Worm (Caenorhabditis elegans) whole organism, L4 larva: ENCODE measurements around the gene str-181.
A peak's percentile ranks its signal among the peaks of the same experiment; 100 is the strongest.

Source experiments
- D1046.2 ChIP-seq: fragments of 200-800 bp; sonication (Bioruptor generic); IDR thresholded peaks from 2 replicates; pipeline ENCODE4 v1.3.6; 2022; ENCODE audit warnings: missing genetic modification characterization, missing compliant biosample characterization
- F10B5.3 ChIP-seq: sonication (generic microtip); optimal IDR thresholded peaks from 2 replicates; lab custom pipeline; 2016; ENCODE audit warnings: mild to moderate bottlenecking, missing genetic modification characterization, missing compliant biosample characterization
- F37D6.2 ChIP-seq: sonication (generic microtip); optimal IDR thresholded peaks from 2 replicates; lab custom pipeline; 2016; ENCODE audit warnings: mild to moderate bottlenecking, missing genetic modification characterization, missing compliant biosample characterization
- R02D3.7 ChIP-seq: fragments of 150-350 bp; sonication (generic microtip); optimal IDR thresholded peaks from 3 replicates; lab custom pipeline; 2014; ENCODE audit warnings: missing biosample characterization, missing genetic modification characterization
- Y48G9A.11 ChIP-seq: fragments of 200-800 bp; sonication (Bioruptor generic); IDR thresholded peaks from 2 replicates; pipeline ENCODE4 v1.3.6; 2022; ENCODE audit warnings: missing genetic modification reagents, missing genetic modification characterization, missing compliant biosample characterization
- ama-1 ChIP-seq: fragments of 150-350 bp; optimal IDR thresholded peaks from 2 replicates; lab custom pipeline; 2014; ENCODE audit warnings: inconsistent platforms, mixed read lengths
- arid-1 ChIP-seq: fragments of 200-800 bp; sonication (Bioruptor generic); conservative IDR thresholded peaks from 2 replicates; pipeline ENCODE4 v1.3.6; 2022; ENCODE audit warnings: missing genetic modification reagents, missing genetic modification characterization, missing compliant biosample characterization
- ceh-28 ChIP-seq: fragments of 150-350 bp; optimal IDR thresholded peaks from 2 replicates; lab custom pipeline; 2014; ENCODE audit warnings: missing biosample characterization, missing genetic modification reagents, missing genetic modification characterization
- ces-1 ChIP-seq: fragments of 150-350 bp; sonication (generic microtip); optimal IDR thresholded peaks from 4 replicates; lab custom pipeline; 2014; ENCODE audit warnings: missing biosample characterization, missing genetic modification reagents, missing genetic modification characterization
- daf-16 ChIP-seq, 3 experiments: sonication (generic microtip); optimal IDR thresholded peaks; 2 replicates each; lab custom pipeline; 2016 to 2017; ENCODE audit warnings: missing genetic modification characterization in 3 of 3, missing genetic modification reagents in 3 of 3, mild to moderate bottlenecking in 2 of 3, missing compliant biosample characterization in 2 of 3, missing biosample characterization in 1 of 3, moderate library complexity in 1 of 3
- daf-19 ChIP-seq: fragments of 200-800 bp; sonication (Bioruptor generic); conservative IDR thresholded peaks from 2 replicates; pipeline ENCODE4 v1.3.6; 2022; ENCODE audit warnings: missing genetic modification characterization, missing compliant biosample characterization
- dmd-6 ChIP-seq: fragments of 200-800 bp; sonication (Bioruptor generic); IDR thresholded peaks from 2 replicates; pipeline ENCODE4 v1.3.6; 2022; ENCODE audit warnings: missing genetic modification reagents, missing genetic modification characterization, missing compliant biosample characterization
- dmd-8 ChIP-seq: fragments of 200-800 bp; sonication (Bioruptor generic); IDR thresholded peaks from 2 replicates; pipeline ENCODE4 v1.3.6; 2022; ENCODE audit warnings: missing genetic modification characterization, missing compliant biosample characterization
- dpl-1 ChIP-seq: fragments of 150-350 bp; optimal IDR thresholded peaks from 2 replicates; lab custom pipeline; 2014; ENCODE audit warnings: missing biosample characterization, missing genetic modification reagents, missing genetic modification characterization
- dve-1 ChIP-seq: sonication (generic microtip); optimal IDR thresholded peaks from 2 replicates; lab custom pipeline; 2017; ENCODE audit warnings: antibody characterized with exemption, mild to moderate bottlenecking, missing genetic modification characterization, missing compliant biosample characterization; ENCODE audit not compliant: insufficient read depth
- gei-8 ChIP-seq: fragments of 200-800 bp; sonication (Bioruptor generic); optimal IDR thresholded peaks from 2 replicates; lab custom pipeline; 2018; ENCODE audit warnings: mild to moderate bottlenecking, missing genetic modification characterization, missing compliant biosample characterization
- hif-1 ChIP-seq, 2 experiments: sonication (generic microtip); optimal IDR thresholded peaks; 2 replicates each; lab custom pipeline; 2016 to 2017; ENCODE audit warnings: missing compliant biosample characterization in 2 of 2, missing genetic modification characterization in 2 of 2, missing genetic modification reagents in 2 of 2, missing genotype in 2 of 2, mild to moderate bottlenecking in 1 of 2
- hmg-1.1 ChIP-seq: fragments of 200-800 bp; sonication (Bioruptor generic); IDR thresholded peaks from 2 replicates; pipeline ENCODE4 v1.3.6; 2022; ENCODE audit warnings: missing genetic modification reagents, missing genetic modification characterization, missing compliant biosample characterization
- jun-1 ChIP-seq: fragments of 150-350 bp; optimal IDR thresholded peaks from 2 replicates; lab custom pipeline; 2014; ENCODE audit warnings: missing biosample characterization, missing genetic modification reagents, missing genetic modification characterization
- lim-7 ChIP-seq: fragments of 200-800 bp; sonication (Bioruptor generic); IDR thresholded peaks from 2 replicates; pipeline ENCODE4 v1.3.6; 2022; ENCODE audit warnings: missing genetic modification characterization, missing compliant biosample characterization
- lin-38 ChIP-seq: fragments of 200-800 bp; sonication (Bioruptor generic); IDR thresholded peaks from 2 replicates; pipeline ENCODE4 v1.3.6; 2022; ENCODE audit warnings: missing genetic modification reagents, missing genetic modification characterization, missing compliant biosample characterization
- mdt-29 ChIP-seq: fragments of 200-800 bp; sonication (Bioruptor generic); IDR thresholded peaks from 2 replicates; pipeline ENCODE4 v1.3.6; 2022; ENCODE audit warnings: missing genetic modification reagents, missing genetic modification characterization, missing compliant biosample characterization
- mep-1 ChIP-seq: fragments of 150-350 bp; sonication (generic microtip); optimal IDR thresholded peaks from 3 replicates; lab custom pipeline; 2014; ENCODE audit warnings: missing biosample characterization, missing genetic modification characterization
- mxl-2 ChIP-seq: fragments of 200-800 bp; sonication (Bioruptor generic); conservative IDR thresholded peaks from 2 replicates; pipeline ENCODE4 v1.3.6; 2022; ENCODE audit warnings: missing genetic modification reagents, missing genetic modification characterization, missing compliant biosample characterization
- nhr-10 ChIP-seq: fragments of 150-350 bp; optimal IDR thresholded peaks from 2 replicates; lab custom pipeline; 2014; ENCODE audit warnings: missing biosample characterization, missing genetic modification characterization
- nhr-111 ChIP-seq: fragments of 200-800 bp; sonication (Bioruptor generic); optimal IDR thresholded peaks from 2 replicates; lab custom pipeline; 2018; ENCODE audit warnings: mild to moderate bottlenecking, missing genetic modification characterization, missing compliant biosample characterization
- nhr-42 ChIP-seq: fragments of 200-800 bp; sonication (Bioruptor generic); IDR thresholded peaks from 2 replicates; pipeline ENCODE4 v1.3.6; 2022; ENCODE audit warnings: missing genetic modification characterization, missing compliant biosample characterization
- nhr-6 ChIP-seq: fragments of 150-350 bp; optimal IDR thresholded peaks from 2 replicates; lab custom pipeline; 2014; ENCODE audit warnings: missing biosample characterization, missing genetic modification characterization
- nhr-76 ChIP-seq: fragments of 150-350 bp; optimal IDR thresholded peaks from 2 replicates; lab custom pipeline; 2014; ENCODE audit warnings: missing biosample characterization, missing genetic modification characterization
- php-3 ChIP-seq: fragments of 200-800 bp; sonication (Bioruptor generic); IDR thresholded peaks from 2 replicates; pipeline ENCODE4 v1.3.6; 2022; ENCODE audit warnings: missing genetic modification reagents, missing genetic modification characterization, missing compliant biosample characterization
- saeg-2 ChIP-seq: fragments of 200-800 bp; sonication (Bioruptor generic); IDR thresholded peaks from 2 replicates; pipeline ENCODE4 v1.3.6; 2022; ENCODE audit warnings: missing genetic modification reagents, missing genetic modification characterization, missing compliant biosample characterization
- skn-1 ChIP-seq: fragments of 150-350 bp; optimal IDR thresholded peaks from 2 replicates; lab custom pipeline; 2014; ENCODE audit warnings: missing biosample characterization, missing genetic modification characterization
- tra-1 ChIP-seq: fragments of 200-800 bp; sonication (Bioruptor generic); IDR thresholded peaks from 2 replicates; pipeline ENCODE4 v1.3.6; 2022; ENCODE audit warnings: missing genetic modification reagents, missing genetic modification characterization, missing compliant biosample characterization
- zfp-2 ChIP-seq: sonication (generic microtip); optimal IDR thresholded peaks from 2 replicates; lab custom pipeline; 2016; ENCODE audit warnings: mild to moderate bottlenecking, missing genetic modification characterization, missing compliant biosample characterization
- zip-11 ChIP-seq: fragments of 200-800 bp; sonication (Bioruptor generic); IDR thresholded peaks from 2 replicates; pipeline ENCODE4 v1.3.6; 2022; ENCODE audit warnings: missing genetic modification characterization, missing compliant biosample characterization

Gene str-181

DNA sequence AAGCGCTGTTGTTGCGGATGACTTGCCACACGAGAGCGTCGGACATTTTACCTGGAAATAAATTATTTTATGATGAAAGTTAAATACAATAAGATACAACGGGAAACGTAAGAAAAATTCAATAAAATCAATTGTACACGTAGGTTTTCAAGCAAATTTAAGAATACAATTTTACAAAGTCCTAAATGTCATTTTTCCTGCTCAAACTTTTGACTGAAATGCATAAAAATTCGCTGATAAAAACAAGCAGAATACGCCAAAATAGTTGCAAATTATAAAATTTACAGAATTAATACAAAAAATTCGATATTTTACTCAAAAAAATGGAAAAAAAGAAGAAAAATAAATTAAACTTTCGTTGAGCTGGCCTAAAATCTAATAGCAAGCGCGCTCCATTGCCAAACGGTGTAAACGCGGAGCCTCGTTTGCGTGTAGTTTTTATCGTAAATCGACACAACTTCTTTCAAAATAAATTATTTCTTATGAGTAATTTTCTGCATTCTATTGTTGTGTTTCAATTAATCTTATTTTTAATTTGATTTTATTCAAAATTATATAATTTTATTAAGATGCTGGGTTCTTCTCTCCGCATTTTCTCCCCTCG lies 9.6 kb upstream of the str-181 start, which contains the start of the genes rpl-28 and mrpl-49 (continued):
- no peak for TF ChIP-seq zip-11 (GFP tag; lab: Robert Waterston, UW)
- TF ChIP-seq dve-1 (tag; lab: Kevin White, UChicago): peak; percentile 90
- TF ChIP-seq mep-1 (tag; lab: Kevin White, UChicago): peak; percentile 86
- TF ChIP-seq, all 104 proteins: peak for 32

DNA sequence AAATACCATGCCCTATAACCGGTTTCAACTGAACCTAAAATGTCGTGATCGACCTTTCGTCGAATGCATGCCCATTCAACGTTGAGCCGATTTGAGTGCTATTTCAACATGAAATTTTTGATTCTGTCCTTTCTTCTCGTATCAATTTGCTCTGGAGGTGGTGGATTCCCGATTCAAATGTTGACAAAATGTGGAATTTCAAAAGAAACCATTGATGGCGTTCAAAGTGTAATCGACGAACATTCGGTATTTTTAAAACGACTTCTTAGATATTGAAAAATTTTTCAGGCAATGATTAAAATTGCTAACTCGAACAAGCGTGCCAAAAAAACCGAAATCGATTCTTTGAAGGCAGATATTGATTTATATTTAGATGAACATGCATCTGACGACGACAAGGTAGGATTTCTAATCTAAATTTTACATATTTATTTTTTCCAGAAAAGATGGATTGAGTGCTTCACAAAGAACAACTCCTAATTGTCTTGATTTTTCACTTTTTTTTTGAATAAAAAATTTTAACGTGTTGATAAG lies 8.6 kb upstream of the str-181 start, which contains the start of gene R11D1.13:
TSS of gene R11D1.13 (plus strand) at position 51 of the 534 bp plus-strand sequence.
- TF ChIP-seq ces-1 (GFP tag; lab: Kevin White, UChicago) (no peak), mep-1 (tag; lab: Kevin White, UChicago) (no peak), hif-1 (tag; optimal IDR thresholded peaks at IDR 0.05; lab: Kevin White, UChicago) (no peak), lin-38 (peak; percentile 36; the same call in 1 of the 2 replicates), tra-1 (GFP tag; lab: Robert Waterston, UW) (no peak), daf-19 (GFP tag; lab: Robert Waterston, UW) (0 out of 2 replicates have a peak, but pooled peaks have one; percentile 46), nhr-6 (tag; lab: Kevin White, UChicago) (no peak), mxl-2 (GFP tag; lab: Robert Waterston, UW) (no peak), nhr-76 (no peak), dmd-6 (no peak), php-3 (GFP tag; lab: Robert Waterston, UW) (no peak), zfp-2 (tag; lab: Kevin White, UChicago) (no peak), skn-1 (tag; lab: Kevin White, UChicago) (no peak), dmd-8 (no peak), saeg-2 (no peak), lim-7 (GFP tag; lab: Robert Waterston, UW) (no peak), hmg-1.1 (GFP tag; lab: Robert Waterston, UW) (no peak), Y48G9A.11 (peak; percentile 31; the same call in 1 of the 2 replicates), nhr-111 (GFP tag; lab: Kevin White, UChicago) (no peak), D1046.2 (GFP tag; lab: Robert Waterston, UW) (no peak), arid-1 (GFP tag; lab: Robert Waterston, UW) (no peak)
- TF ChIP-seq, all 104 proteins: peak for 3

DNA sequence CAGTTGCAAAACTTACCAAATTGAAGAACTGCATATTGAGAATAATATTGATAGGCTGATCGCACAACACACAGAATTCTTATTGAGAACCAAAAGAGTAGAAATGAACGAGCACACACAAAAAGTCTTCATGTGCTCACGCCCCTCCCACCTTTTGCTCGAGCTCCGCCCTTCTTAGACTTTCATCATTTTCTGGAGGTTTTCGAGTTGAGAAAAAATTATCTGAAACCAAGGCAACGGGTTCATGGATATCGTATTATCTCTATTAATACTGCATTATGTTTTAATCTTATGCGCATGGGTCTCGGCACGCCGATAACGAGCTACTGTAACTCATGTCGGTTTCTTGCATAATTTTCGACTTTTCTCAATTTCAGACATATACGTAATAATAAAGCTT lies 7.4 kb upstream of the str-181 start, which contains the start of gene R11D1.12:
TSS of gene R11D1.12 (minus strand) at position 101 of the 400 bp plus-strand sequence.
- no peak for TF ChIP-seq mdt-29 (GFP tag; lab: Robert Waterston, UW)

DNA sequence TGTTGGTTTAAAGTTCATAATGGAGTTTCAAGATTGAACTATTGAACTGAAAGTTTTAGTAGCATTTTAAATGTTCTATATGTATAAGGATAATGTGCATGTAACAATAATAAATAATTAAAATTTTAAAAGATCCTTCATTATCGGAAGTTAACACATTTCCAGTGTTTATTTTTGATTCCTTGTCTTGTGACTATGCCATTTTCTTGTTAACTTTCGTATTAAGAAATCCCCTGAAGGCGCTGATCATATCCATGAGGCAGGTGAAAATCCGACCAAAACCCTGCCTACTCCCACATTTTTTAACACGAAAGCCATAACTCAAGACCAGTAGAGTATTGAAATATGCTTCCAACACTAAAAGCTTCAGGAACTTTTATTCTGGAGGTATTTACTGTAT lies 1.2 kb upstream of the str-181 start, which contains the start of gene R11D1.7:
TSS of gene R11D1.7 (plus strand) at position 301 of the 400 bp plus-strand sequence.
- TF ChIP-seq nhr-42 (GFP tag; lab: Robert Waterston, UW): no peak
- no peak for TF ChIP-seq F37D6.2 (tag; lab: Kevin White, UChicago)
- no peak for TF ChIP-seq ama-1 (lab: Kevin White, UChicago)
- TF ChIP-seq dpl-1 (GFP tag; lab: Kevin White, UChicago): no peak
- no peak for TF ChIP-seq daf-16 (GFP tag; optimal IDR thresholded peaks at IDR 0.05; lab: Kevin White, UChicago)
- no peak for TF ChIP-seq daf-16 (tag; optimal IDR thresholded peaks at IDR 0.05; lab: Kevin White, UChicago)
- TF ChIP-seq ceh-28 (tag; lab: Kevin White, UChicago): no peak
- no peak for TF ChIP-seq gei-8 (GFP tag; lab: Kevin White, UChicago)
- no peak for TF ChIP-seq R02D3.7 (tag; lab: Kevin White, UChicago)
- no peak for TF ChIP-seq F10B5.3 (tag; lab: Kevin White, UChicago)
- TF ChIP-seq nhr-10 (tag; lab: Kevin White, UChicago): no peak
- no peak for TF ChIP-seq hmg-1.1 (GFP tag; lab: Robert Waterston, UW)
- TF ChIP-seq jun-1 (tag; lab: Kevin White, UChicago): no peak
